Fruit fly (Drosophila melanogaster) Kc167 (cell line): Measurements from ENCODE around the gene kek6.

ENCODE experiments used
- Myc ChIP-seq: fragments of >200 bp; optimal IDR thresholded peaks from 2 replicates; lab custom pipeline; 2017; ENCODE audit warnings: missing external identifiers
- Sin3A ChIP-seq: fragments of >200 bp; optimal IDR thresholded peaks from 2 replicates; lab custom pipeline; 2018; ENCODE audit warnings: missing external identifiers
- h ChIP-seq: fragments of >200 bp; optimal IDR thresholded peaks from 3 replicates; lab custom pipeline; 2018; ENCODE audit warnings: missing external identifiers
- insv ChIP-seq: fragments of >200 bp; optimal IDR thresholded peaks from 3 replicates; lab custom pipeline; 2018; ENCODE audit warnings: missing external identifiers

DNA sequence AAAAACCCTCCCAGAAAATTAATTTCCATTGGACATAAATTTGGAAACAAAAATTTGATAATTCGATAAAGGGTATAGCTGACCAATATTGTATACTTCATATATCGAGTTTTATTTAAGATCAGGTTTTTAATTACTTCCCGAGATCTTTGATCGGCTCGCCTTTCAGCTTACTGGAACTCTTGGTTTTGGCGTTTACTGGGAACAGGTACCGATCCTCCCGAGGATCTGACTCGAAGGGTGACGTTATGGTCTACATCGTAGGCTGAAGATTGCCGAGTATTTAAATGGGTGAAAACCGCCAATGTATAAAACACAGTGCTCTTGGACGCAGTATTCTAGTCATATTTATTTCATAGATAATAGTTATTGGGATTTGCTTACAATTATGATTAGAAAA is 86.3 kb downstream of the kek6 start, which contains the start of gene CG42693:
- no peak for TF ChIP-seq Sin3A (lab: Kevin White, UChicago)
- no peak for TF ChIP-seq insv (lab: Kevin White, UChicago)
- TF ChIP-seq h (lab: Kevin White, UChicago), result no peak
- TF ChIP-seq Myc (lab: Kevin White, UChicago), result no peak
